Fruit fly (Drosophila melanogaster): ENCODE measurements around the gene rumpel.

dm6 chrX:7415027-7415426 lies 3.4 kb upstream of the rumpel start:
- TF ChIP-seq Myc (optimal IDR thresholded peaks at IDR 0.05) (no peak), OdsH (GFP tag; optimal IDR thresholded peaks at IDR 0.05) (no peak), CG32264 (GFP tag; optimal IDR thresholded peaks at IDR 0.05) (no peak), jim (GFP tag; optimal IDR thresholded peaks at IDR 0.05) (no peak), CrebA (GFP tag; optimal IDR thresholded peaks at IDR 0.05; ENCODE audit: borderline replicate concordance) (no peak), h (GFP tag; optimal IDR thresholded peaks at IDR 0.05) (no peak), Hr83 (GFP tag; optimal IDR thresholded peaks at IDR 0.05; ENCODE audit: poor library complexity, severe bottlenecking) (no peak), woc (GFP tag; optimal IDR thresholded peaks at IDR 0.05) (no peak), rgr (GFP tag; optimal IDR thresholded peaks at IDR 0.05) (no peak), Dfd (GFP tag; optimal IDR thresholded peaks at IDR 0.05) (no peak), Abd-B (GFP tag; optimal IDR thresholded peaks at IDR 0.05) (no peak), sage (GFP tag; optimal IDR thresholded peaks at IDR 0.05) (no peak), psq (GFP tag; optimal IDR thresholded peaks at IDR 0.05) (no peak), br (GFP tag; optimal IDR thresholded peaks at IDR 0.05) (no peak)

All from whole organism, wandering third instar larva.